Fruit fly (Drosophila melanogaster) whole organism, embryonic: ENCODE measurements around the gene CG46313.

Experiments
- Bdp1 ChIP-seq: fragments of 200-800 bp; sonication (Bioruptor generic); optimal IDR thresholded peaks from 3 replicates; lab custom pipeline; 2016; ENCODE audit warnings: missing biosample characterization, missing genetic modification characterization
- CG10209 ChIP-seq: fragments of 200-800 bp; sonication (Bioruptor generic); optimal IDR thresholded peaks from 3 replicates; lab custom pipeline; 2017; ENCODE audit warnings: missing biosample characterization, mild to moderate bottlenecking, missing genetic modification characterization, missing genetic modification reagents
- CG10321 ChIP-seq: fragments of 200-800 bp; sonication (Bioruptor generic); IDR thresholded peaks from 2 replicates; pipeline ENCODE4 v1.3.6; 2022; ENCODE audit warnings: missing biosample characterization, missing genetic modification characterization
- CG10654 ChIP-seq: fragments of 200-800 bp; sonication (Bioruptor generic); optimal IDR thresholded peaks from 2 replicates; lab custom pipeline; 2016; ENCODE audit warnings: missing biosample characterization, missing genetic modification characterization
- CG16863 ChIP-seq: fragments of 200-800 bp; sonication (Bioruptor generic); optimal IDR thresholded peaks from 3 replicates; lab custom pipeline; 2016; ENCODE audit warnings: missing biosample characterization, missing genetic modification characterization
- CG18764 ChIP-seq: fragments of 200-800 bp; sonication (Bioruptor generic); optimal IDR thresholded peaks from 3 replicates; lab custom pipeline; 2016; ENCODE audit warnings: missing biosample characterization, missing genetic modification characterization
- CG31224 ChIP-seq: fragments of 200-800 bp; sonication (Bioruptor generic); IDR thresholded peaks from 2 replicates; pipeline ENCODE4 v1.3.6; 2022; ENCODE audit warnings: missing biosample characterization, missing genetic modification characterization
- CG3995 ChIP-seq: fragments of 200-800 bp; sonication (Bioruptor generic); optimal IDR thresholded peaks from 3 replicates; lab custom pipeline; 2016; ENCODE audit warnings: missing biosample characterization, missing genetic modification characterization
- CG4328 ChIP-seq: fragments of 200-800 bp; sonication (Bioruptor generic); optimal IDR thresholded peaks from 3 replicates; lab custom pipeline; 2017; ENCODE audit warnings: missing biosample characterization, missing genetic modification reagents, missing genetic modification characterization
- CG4617 ChIP-seq: fragments of 200-800 bp; sonication (Bioruptor generic); optimal IDR thresholded peaks from 3 replicates; lab custom pipeline; 2016; ENCODE audit warnings: missing biosample characterization, missing genetic modification characterization, borderline replicate concordance
- CG4707 ChIP-seq: fragments of 200-800 bp; sonication (Bioruptor generic); optimal IDR thresholded peaks from 2 replicates; lab custom pipeline; 2018; ENCODE audit warnings: missing biosample characterization, mild to moderate bottlenecking, missing genetic modification characterization, moderate library complexity
- CG6175 ChIP-seq: fragments of 200-800 bp; sonication (Bioruptor generic); IDR thresholded peaks from 3 replicates; pipeline ENCODE4 v1.3.6; 2022; ENCODE audit warnings: missing biosample characterization, missing genetic modification characterization
- CG7928 ChIP-seq: fragments of 200-800 bp; sonication (Bioruptor generic); optimal IDR thresholded peaks from 2 replicates; lab custom pipeline; 2017; ENCODE audit warnings: missing biosample characterization, mild to moderate bottlenecking, missing genetic modification characterization
- CG8388 ChIP-seq: fragments of 200-800 bp; sonication (Bioruptor generic); optimal IDR thresholded peaks from 2 replicates; lab custom pipeline; 2019; ENCODE audit warnings: missing biosample characterization, mild to moderate bottlenecking, missing genetic modification characterization, moderate library complexity
- CG9727 ChIP-seq: fragments of 200-800 bp; sonication (Bioruptor generic); optimal IDR thresholded peaks from 3 replicates; lab custom pipeline; 2017; ENCODE audit warnings: missing biosample characterization, mild to moderate bottlenecking, missing genetic modification characterization
- Chrac-16 ChIP-seq: fragments of 200-800 bp; sonication (Bioruptor generic); optimal IDR thresholded peaks from 3 replicates; lab custom pipeline; 2016; ENCODE audit warnings: missing biosample characterization, missing genetic modification characterization
- HLHmδ ChIP-seq: fragments of 200-800 bp; sonication (Bioruptor generic); optimal IDR thresholded peaks from 2 replicates; lab custom pipeline; 2018; ENCODE audit warnings: missing biosample characterization, mild to moderate bottlenecking, missing genetic modification characterization, moderate library complexity
- Hmr ChIP-seq: fragments of 200-800 bp; sonication (Bioruptor generic); optimal IDR thresholded peaks from 3 replicates; lab custom pipeline; 2017; ENCODE audit warnings: mild to moderate bottlenecking, missing biosample characterization, missing genetic modification reagents, missing genetic modification characterization
- Hr3 ChIP-seq: fragments of 200-800 bp; sonication (Bioruptor generic); optimal IDR thresholded peaks from 3 replicates; lab custom pipeline; 2016; ENCODE audit warnings: missing biosample characterization, missing genetic modification characterization
- Med ChIP-seq: fragments of 200-800 bp; sonication (Bioruptor generic); peaks from one replicate; lab custom pipeline; 2016; ENCODE audit warnings: missing biosample characterization, missing genetic modification characterization, mild to moderate bottlenecking, inconsistent platforms, moderate library complexity
- Oaz ChIP-seq: fragments of 200-800 bp; sonication (Bioruptor generic); IDR thresholded peaks from 2 replicates; pipeline ENCODE4 v1.3.6; 2022; ENCODE audit warnings: missing biosample characterization, missing genetic modification characterization
- Pdp1 ChIP-seq, 2 experiments: fragments of 200-800 bp; sonication (Bioruptor generic); optimal IDR thresholded peaks; 3 replicates each; lab custom pipeline; 2016; ENCODE audit warnings: missing biosample characterization in 2 of 2, missing genetic modification characterization in 2 of 2, mild to moderate bottlenecking in 1 of 2, moderate library complexity in 1 of 2
- Usf ChIP-seq: fragments of 200-800 bp; sonication (Bioruptor generic); optimal IDR thresholded peaks from 2 replicates; lab custom pipeline; 2017; ENCODE audit warnings: missing genotype, missing biosample characterization, missing genetic modification characterization
- amos ChIP-seq: fragments of 200-800 bp; sonication (Bioruptor generic); IDR thresholded peaks from 2 replicates; pipeline ENCODE4 v1.3.6; 2022; ENCODE audit warnings: missing biosample characterization, missing genetic modification characterization; ENCODE audit not compliant: partially characterized antibody
- ara ChIP-seq: fragments of 200-800 bp; sonication (Bioruptor generic); IDR thresholded peaks from 2 replicates; pipeline ENCODE4 v1.3.6; 2022; ENCODE audit warnings: missing biosample characterization, missing genetic modification characterization
- ase ChIP-seq: fragments of 200-800 bp; sonication (Bioruptor generic); IDR thresholded peaks from 3 replicates; pipeline ENCODE4 v1.3.6; 2022; ENCODE audit warnings: missing biosample characterization, missing genetic modification characterization
- bab2 ChIP-seq: fragments of 200-800 bp; sonication (Bioruptor generic); optimal IDR thresholded peaks from 2 replicates; lab custom pipeline; 2016; ENCODE audit warnings: missing biosample characterization, missing genetic modification characterization
- cg ChIP-seq: fragments of 200-800 bp; sonication (Bioruptor generic); optimal IDR thresholded peaks from 3 replicates; lab custom pipeline; 2019; ENCODE audit warnings: missing biosample characterization, mild to moderate bottlenecking, missing genetic modification characterization, moderate library complexity
- corto ChIP-seq: fragments of 200-800 bp; sonication (Bioruptor generic); optimal IDR thresholded peaks from 2 replicates; lab custom pipeline; 2016; ENCODE audit warnings: missing biosample characterization, mild to moderate bottlenecking, missing genetic modification characterization, moderate library complexity
- crp ChIP-seq, 2 experiments: fragments of 200-800 bp; sonication (Bioruptor generic); optimal IDR thresholded peaks; 2 replicates in 1 of 2; 3 replicates in 1 of 2; lab custom pipeline; 2017; ENCODE audit warnings: missing biosample characterization in 2 of 2, missing genetic modification characterization in 2 of 2, mild to moderate bottlenecking in 1 of 2, moderate library complexity in 1 of 2
- exex ChIP-seq: fragments of 200-800 bp; sonication (Bioruptor generic); optimal IDR thresholded peaks from 4 replicates; lab custom pipeline; 2018; ENCODE audit warnings: missing biosample characterization, mild to moderate bottlenecking, missing genetic modification characterization, moderate library complexity
- fu2 ChIP-seq: fragments of 200-800 bp; sonication (Bioruptor generic); optimal IDR thresholded peaks from 2 replicates; lab custom pipeline; 2016; ENCODE audit warnings: missing biosample characterization, missing genetic modification characterization
- gt ChIP-seq: fragments of 200-800 bp; sonication (Bioruptor generic); IDR thresholded peaks from 2 replicates; pipeline ENCODE4 v1.3.6; 2022; ENCODE audit warnings: missing biosample characterization, missing genetic modification characterization
- kni ChIP-seq: fragments of 200-800 bp; sonication (Bioruptor generic); optimal IDR thresholded peaks from 3 replicates; lab custom pipeline; 2017; ENCODE audit warnings: mild to moderate bottlenecking, missing biosample characterization, missing genetic modification reagents, missing genetic modification characterization
- lab ChIP-seq: fragments of 200-800 bp; sonication (Bioruptor generic); optimal IDR thresholded peaks from 3 replicates; lab custom pipeline; 2017; ENCODE audit warnings: missing biosample characterization, missing genetic modification characterization, mild to moderate bottlenecking, moderate library complexity, missing genetic modification reagents
- oc ChIP-seq: fragments of 200-800 bp; sonication (Bioruptor generic); optimal IDR thresholded peaks from 2 replicates; lab custom pipeline; 2018; ENCODE audit warnings: missing biosample characterization, mild to moderate bottlenecking, missing genetic modification characterization, moderate library complexity
- odd ChIP-seq: fragments of 200-800 bp; sonication (Bioruptor generic); optimal IDR thresholded peaks from 2 replicates; lab custom pipeline; 2017; ENCODE audit warnings: missing biosample characterization, mild to moderate bottlenecking, missing genetic modification characterization
- org-1 ChIP-seq: fragments of 200-800 bp; sonication (Bioruptor generic); optimal IDR thresholded peaks from 2 replicates; lab custom pipeline; 2017; ENCODE audit warnings: missing biosample characterization, missing genetic modification characterization
- pan ChIP-seq, 4 experiments: fragments of >200 bp in 3 of 4; fragments of 200-800 bp in 1 of 4; sonication (Bioruptor generic) in 1 of 4; optimal IDR thresholded peaks in 3 of 4; IDR thresholded peaks in 1 of 4; 2 replicates each; pipeline versions ENCODE4 v1.3.6 to Lab custom; 2017 to 2022; ENCODE audit warnings: missing biosample characterization in 2 of 4, missing genetic modification characterization in 2 of 4, mixed read lengths in 1 of 4
- pita ChIP-seq: fragments of 200-800 bp; sonication (Bioruptor generic); optimal IDR thresholded peaks from 2 replicates; lab custom pipeline; 2017; ENCODE audit warnings: missing biosample characterization, mild to moderate bottlenecking, missing genetic modification characterization
- psq ChIP-seq: fragments of 200-800 bp; sonication (Bioruptor generic); optimal IDR thresholded peaks from 2 replicates; lab custom pipeline; 2017; ENCODE audit warnings: missing biosample characterization, missing genetic modification characterization
- salm ChIP-seq: fragments of 200-800 bp; sonication (Bioruptor generic); optimal IDR thresholded peaks from 2 replicates; lab custom pipeline; 2018; ENCODE audit warnings: missing biosample characterization, mild to moderate bottlenecking, missing genetic modification characterization
- sc ChIP-seq, 3 experiments: fragments of >200 bp in 2 of 3; fragments of 200-800 bp in 1 of 3; sonication (Bioruptor generic) in 1 of 3; optimal IDR thresholded peaks; 2 replicates in 2 of 3; 3 replicates in 1 of 3; lab custom pipeline; 2017; ENCODE audit warnings: mild to moderate bottlenecking in 1 of 3, missing biosample characterization in 1 of 3, missing genetic modification characterization in 1 of 3, missing genetic modification reagents in 1 of 3
- stwl ChIP-seq: fragments of 200-800 bp; sonication (Bioruptor generic); optimal IDR thresholded peaks from 3 replicates; lab custom pipeline; 2018; ENCODE audit warnings: missing biosample characterization, mild to moderate bottlenecking, missing genetic modification characterization, moderate library complexity
- tio ChIP-seq: fragments of 200-800 bp; sonication (Bioruptor generic); optimal IDR thresholded peaks from 2 replicates; lab custom pipeline; 2017; ENCODE audit warnings: missing biosample characterization, missing genetic modification characterization, inconsistent platforms
- tll ChIP-seq, 2 experiments: fragments of 200-800 bp in 1 of 2; fragments of >200 bp in 1 of 2; sonication (Bioruptor generic) in 1 of 2; optimal IDR thresholded peaks; 2 replicates each; lab custom pipeline; 2017 to 2019; ENCODE audit warnings: missing biosample characterization in 2 of 2, missing genetic modification characterization in 2 of 2, mild to moderate bottlenecking in 1 of 2, moderate library complexity in 1 of 2
- wor ChIP-seq: fragments of 200-800 bp; sonication (Bioruptor generic); IDR thresholded peaks from 2 replicates; pipeline ENCODE4 v1.3.6; 2022; ENCODE audit warnings: missing biosample characterization, missing genetic modification characterization

The CG46313 gene

dm6 chr3R:26954020-26954672 lies 24.2 kb upstream of the CG46313 start (continued):
- TF ChIP-seq Usf (GFP tag; lab: Kevin White, UChicago) (peak; percentile 60), psq (peak; percentile 89), gt (peak; percentile 52; the same call in 1 of the 2 replicates), Hmr (GFP tag; lab: Kevin White, UChicago) (peak; percentile 74), kni (GFP tag; lab: Kevin White, UChicago) (peak; percentile 23), salm (tag; lab: Kevin White, UChicago) (peak; percentile 65), bab2 (GFP tag; lab: Kevin White, UChicago) (no peak), Oaz (peak; percentile 54; the same call in 1 of the 2 replicates), org-1 (peak; percentile 6), CG18764 (peak; percentile 57), CG8388 (GFP tag; lab: Kevin White, UChicago) (peak; percentile 72), tio (peak; percentile 66), CG16863 (GFP tag; lab: Kevin White, UChicago) (no peak), lab (GFP tag; lab: Kevin White, UChicago) (peak; percentile 85), pan (optimal IDR thresholded peaks at IDR 0.05; lab: Kevin White, UChicago) (no peak), pan (GFP tag; optimal IDR thresholded peaks at IDR 0.05 in 1 of 2, IDR thresholded peaks at IDR 0.05 in 1 of 2) (peak in 1 of 2 experiments; percentile 87), CG9727 (GFP tag; lab: Kevin White, UChicago) (peak; percentile 73), amos (GFP tag; lab: Robert Waterston, UW) (no peak), CG4707 (peak; percentile 43), fu2 (no peak), CG10321 (GFP tag; lab: Robert Waterston, UW) (peak; percentile 87), stwl (tag; lab: Kevin White, UChicago) (no peak), Med (GFP tag; lab: Kevin White, UChicago) (peak; percentile 81), oc (tag; lab: Kevin White, UChicago) (peak; percentile 91), corto (GFP tag; lab: Kevin White, UChicago) (peak; percentile 80), HLHmδ (GFP tag; lab: Kevin White, UChicago) (no peak), CG4328 (GFP tag; lab: Kevin White, UChicago) (no peak), CG7928 (peak; percentile 8), wor (GFP tag; lab: Robert Waterston, UW) (peak; percentile 80), Pdp1 (GFP tag; optimal IDR thresholded peaks at IDR 0.05; lab: Kevin White, UChicago) (peak in 1 of 2 experiments; percentile 71), CG10654 (GFP tag; lab: Kevin White, UChicago) (peak; percentile 43), Bdp1 (GFP tag; lab: Kevin White, UChicago) (no peak), CG10209 (GFP tag; lab: Kevin White, UChicago) (peak; percentile 79), ase (peak; percentile 78), cg (GFP tag; lab: Kevin White, UChicago) (peak; percentile 3), Chrac-16 (GFP tag; lab: Kevin White, UChicago) (peak; percentile 54), Hr3 (peak; percentile 83), CG31224 (GFP tag; lab: Robert Waterston, UW) (0 out of 2 replicates have a peak, but pooled peaks have one; percentile 41), pita (GFP tag; lab: Kevin White, UChicago) (no peak), odd (peak; percentile 20), tll (GFP tag; optimal IDR thresholded peaks at IDR 0.05; lab: Kevin White, UChicago) (no peak), CG3995 (GFP tag; lab: Kevin White, UChicago) (no peak), ara (GFP tag; lab: Robert Waterston, UW) (peak; percentile 79), crp (GFP tag; optimal IDR thresholded peaks at IDR 0.05; lab: Kevin White, UChicago) (peak in 1 of 2 experiments; percentile 5), sc (optimal IDR thresholded peaks at IDR 0.05; lab: Kevin White, UChicago) (no peak), sc (GFP tag; optimal IDR thresholded peaks at IDR 0.05; lab: Kevin White, UChicago) (peak; percentile 32), exex (peak; percentile 23), CG4617 (peak; percentile 19), CG6175 (peak; percentile 35; the same call in 1 of the 3 replicates)
